Fruit fly (Drosophila melanogaster) whole organism, embryonic: ENCODE results near the gene Taf11.

Experiments used
- Ada2b ChIP-seq: fragments of 200-800 bp; sonication (Bioruptor generic); IDR thresholded peaks from 2 replicates; pipeline ENCODE4 v1.3.6; 2022; ENCODE audit warnings: missing biosample characterization, missing genetic modification characterization
- B-H2 ChIP-seq: fragments of 200-800 bp; sonication (Bioruptor generic); optimal IDR thresholded peaks from 2 replicates; lab custom pipeline; 2018; ENCODE audit warnings: missing biosample characterization, mild to moderate bottlenecking, missing genetic modification characterization
- CG10267 ChIP-seq: fragments of 200-800 bp; sonication (Bioruptor generic); optimal IDR thresholded peaks from 2 replicates; lab custom pipeline; 2018; ENCODE audit warnings: missing biosample characterization, mild to moderate bottlenecking, missing genetic modification characterization, moderate library complexity
- CG10979 ChIP-seq: fragments of 200-800 bp; sonication (Bioruptor generic); optimal IDR thresholded peaks from 2 replicates; lab custom pipeline; 2018; ENCODE audit warnings: missing biosample characterization, mild to moderate bottlenecking, missing genetic modification characterization, moderate library complexity
- CG11093 ChIP-seq: fragments of 200-800 bp; sonication (Bioruptor generic); IDR thresholded peaks from 3 replicates; pipeline ENCODE4 v1.3.6; 2022; ENCODE audit warnings: missing biosample characterization, missing genetic modification characterization
- CG12071 ChIP-seq: fragments of 200-800 bp; sonication (Bioruptor generic); optimal IDR thresholded peaks from 3 replicates; lab custom pipeline; 2018; ENCODE audit warnings: missing biosample characterization, mild to moderate bottlenecking, missing genetic modification characterization
- CG12155 ChIP-seq: fragments of 200-800 bp; sonication (Bioruptor generic); optimal IDR thresholded peaks from 3 replicates; lab custom pipeline; 2016; ENCODE audit warnings: missing biosample characterization, missing genetic modification characterization
- CG12219 ChIP-seq: fragments of 200-800 bp; sonication (Bioruptor generic); optimal IDR thresholded peaks from 3 replicates; lab custom pipeline; 2018; ENCODE audit warnings: missing biosample characterization, mild to moderate bottlenecking, missing genetic modification characterization
- CG15601 ChIP-seq: fragments of 200-800 bp; sonication (Bioruptor generic); optimal IDR thresholded peaks from 3 replicates; lab custom pipeline; 2019; ENCODE audit warnings: missing biosample characterization, mild to moderate bottlenecking, missing genetic modification characterization, moderate library complexity
- CG17612 ChIP-seq: fragments of 200-800 bp; sonication (Bioruptor generic); IDR thresholded peaks from 2 replicates; pipeline ENCODE4 v1.3.6; 2022; ENCODE audit warnings: missing biosample characterization, missing genetic modification characterization
- CG18476 ChIP-seq: fragments of 200-800 bp; sonication (Bioruptor generic); optimal IDR thresholded peaks from 2 replicates; lab custom pipeline; 2016; ENCODE audit warnings: missing biosample characterization, mild to moderate bottlenecking, missing genetic modification characterization
- CG2129 ChIP-seq: fragments of 200-800 bp; sonication (Bioruptor generic); IDR thresholded peaks from 2 replicates; pipeline ENCODE4 v1.3.6; 2022; ENCODE audit warnings: missing biosample characterization, missing genetic modification characterization; ENCODE audit not compliant: partially characterized antibody
- CG2199 ChIP-seq: fragments of 200-800 bp; sonication (Bioruptor generic); IDR thresholded peaks from 3 replicates; pipeline ENCODE4 v1.3.6; 2022; ENCODE audit warnings: missing biosample characterization, missing genetic modification characterization
- CG2712 ChIP-seq: fragments of 200-800 bp; optimal IDR thresholded peaks from 3 replicates; lab custom pipeline; 2019; ENCODE audit warnings: missing biosample characterization, mild to moderate bottlenecking, missing genetic modification characterization, moderate library complexity
- CG31224 ChIP-seq: fragments of 200-800 bp; sonication (Bioruptor generic); IDR thresholded peaks from 2 replicates; pipeline ENCODE4 v1.3.6; 2022; ENCODE audit warnings: missing biosample characterization, missing genetic modification characterization
- CG33557 ChIP-seq: fragments of 200-800 bp; sonication (Bioruptor generic); optimal IDR thresholded peaks from 2 replicates; lab custom pipeline; 2019; ENCODE audit warnings: missing biosample characterization, mild to moderate bottlenecking, missing genetic modification characterization, moderate library complexity
- CG3407 ChIP-seq: fragments of 200-800 bp; sonication (Bioruptor generic); optimal IDR thresholded peaks from 2 replicates; lab custom pipeline; 2018; ENCODE audit warnings: missing biosample characterization, mild to moderate bottlenecking, missing genetic modification characterization
- CG34422 ChIP-seq: fragments of 200-800 bp; sonication (Bioruptor generic); IDR thresholded peaks from 3 replicates; pipeline ENCODE4 v1.3.6; 2022; ENCODE audit warnings: missing biosample characterization, missing genetic modification characterization
- CG4820 ChIP-seq: fragments of 200-800 bp; sonication (Bioruptor generic); optimal IDR thresholded peaks from 3 replicates; lab custom pipeline; 2016; ENCODE audit warnings: missing biosample characterization, missing genetic modification characterization
- CG6765 ChIP-seq: fragments of 200-800 bp; sonication (Bioruptor generic); optimal IDR thresholded peaks from 3 replicates; lab custom pipeline; 2017; ENCODE audit warnings: missing biosample characterization, mild to moderate bottlenecking, missing genetic modification characterization
- CG8944 ChIP-seq: fragments of 200-800 bp; sonication (Bioruptor generic); optimal IDR thresholded peaks from 3 replicates; lab custom pipeline; 2016; ENCODE audit warnings: missing biosample characterization, missing genetic modification characterization
- CG9817 ChIP-seq: fragments of 200-800 bp; sonication (Bioruptor generic); optimal IDR thresholded peaks from 2 replicates; lab custom pipeline; 2018; ENCODE audit warnings: missing biosample characterization, mild to moderate bottlenecking, missing genetic modification characterization, moderate library complexity
- CHES-1-like ChIP-seq: fragments of 200-800 bp; sonication (Bioruptor generic); optimal IDR thresholded peaks from 2 replicates; lab custom pipeline; 2016; ENCODE audit warnings: missing biosample characterization, missing genetic modification characterization
- CTCF ChIP-seq: fragments of 200-800 bp; sonication (Bioruptor generic); optimal IDR thresholded peaks from 2 replicates; lab custom pipeline; 2017; ENCODE audit warnings: missing biosample characterization, mild to moderate bottlenecking, missing genetic modification characterization, moderate library complexity
- CrebB ChIP-seq: fragments of 200-800 bp; sonication (Bioruptor generic); optimal IDR thresholded peaks from 3 replicates; lab custom pipeline; 2018; ENCODE audit warnings: missing biosample characterization, mild to moderate bottlenecking, missing genetic modification characterization
- D19B ChIP-seq: fragments of 200-800 bp; sonication (Bioruptor generic); optimal IDR thresholded peaks from 2 replicates; lab custom pipeline; 2017; ENCODE audit warnings: missing biosample characterization, mild to moderate bottlenecking, missing genetic modification characterization
- Dip3 ChIP-seq: fragments of 200-800 bp; sonication (Bioruptor generic); optimal IDR thresholded peaks from 3 replicates; lab custom pipeline; 2016; ENCODE audit warnings: missing biosample characterization, missing genetic modification characterization
- ERR ChIP-seq: fragments of 200-800 bp; sonication (Bioruptor generic); optimal IDR thresholded peaks from 2 replicates; lab custom pipeline; 2016; ENCODE audit warnings: missing biosample characterization, missing genetic modification characterization
- Elba2 ChIP-seq: fragments of 200-800 bp; sonication (Bioruptor generic); optimal IDR thresholded peaks from 3 replicates; lab custom pipeline; 2016; ENCODE audit warnings: missing biosample characterization, missing genetic modification characterization
- Gug ChIP-seq: fragments of 200-800 bp; sonication (Bioruptor generic); IDR thresholded peaks from 4 replicates; pipeline ENCODE4 v1.3.6; 2022; ENCODE audit warnings: missing biosample characterization, missing genetic modification characterization
- H2.0 ChIP-seq: fragments of 200-800 bp; sonication (Bioruptor generic); IDR thresholded peaks from 2 replicates; pipeline ENCODE4 v1.3.6; 2022; ENCODE audit warnings: missing biosample characterization, missing genetic modification characterization
- Hmx ChIP-seq: fragments of 200-800 bp; sonication (Bioruptor generic); optimal IDR thresholded peaks from 2 replicates; lab custom pipeline; 2016; ENCODE audit warnings: missing biosample characterization, missing genetic modification characterization
- Oli ChIP-seq: fragments of 200-800 bp; sonication (Bioruptor generic); optimal IDR thresholded peaks from 2 replicates; lab custom pipeline; 2018; ENCODE audit warnings: missing biosample characterization, mild to moderate bottlenecking, missing genetic modification characterization, moderate library complexity
- Trl ChIP-seq, 3 experiments: fragments of >200 bp in 2 of 3; fragments of 200-800 bp in 1 of 3; sonication (Bioruptor generic) in 1 of 3; optimal IDR thresholded peaks; 2 replicates in 1 of 3; 3 replicates in 2 of 3; lab custom pipeline; 2016 to 2017; ENCODE audit warnings: missing biosample characterization in 1 of 3, missing genetic modification characterization in 1 of 3
- Xrp1 ChIP-seq: fragments of 200-800 bp; sonication (Bioruptor generic); IDR thresholded peaks from 2 replicates; pipeline ENCODE4 v1.3.6; 2022; ENCODE audit warnings: missing biosample characterization, missing genetic modification characterization
- amos ChIP-seq: fragments of 200-800 bp; sonication (Bioruptor generic); IDR thresholded peaks from 2 replicates; pipeline ENCODE4 v1.3.6; 2022; ENCODE audit warnings: missing biosample characterization, missing genetic modification characterization; ENCODE audit not compliant: partially characterized antibody
- bcd ChIP-seq: fragments of 200-800 bp; sonication (Bioruptor generic); optimal IDR thresholded peaks from 2 replicates; lab custom pipeline; 2017; ENCODE audit warnings: missing biosample characterization, mild to moderate bottlenecking, missing genetic modification characterization
- btn ChIP-seq: fragments of 200-800 bp; sonication (Bioruptor generic); optimal IDR thresholded peaks from 2 replicates; lab custom pipeline; 2016; ENCODE audit warnings: missing biosample characterization, missing genetic modification characterization
- cwo ChIP-seq: fragments of 200-800 bp; sonication (Bioruptor generic); optimal IDR thresholded peaks from 3 replicates; lab custom pipeline; 2017; ENCODE audit warnings: missing biosample characterization, missing genetic modification characterization, mild to moderate bottlenecking, moderate library complexity, missing genetic modification reagents
- fd102C ChIP-seq: fragments of 200-800 bp; sonication (Bioruptor generic); optimal IDR thresholded peaks from 2 replicates; lab custom pipeline; 2018; ENCODE audit warnings: missing biosample characterization, mild to moderate bottlenecking, missing genetic modification characterization, moderate library complexity
- fd64A ChIP-seq: fragments of 200-800 bp; sonication (Bioruptor generic); optimal IDR thresholded peaks from 3 replicates; lab custom pipeline; 2018; ENCODE audit warnings: missing biosample characterization, mild to moderate bottlenecking, missing genetic modification characterization
- fd96Cb ChIP-seq: fragments of 200-800 bp; sonication (Bioruptor generic); optimal IDR thresholded peaks from 2 replicates; lab custom pipeline; 2018; ENCODE audit warnings: missing biosample characterization, mild to moderate bottlenecking, missing genetic modification characterization, moderate library complexity
- hbn ChIP-seq: fragments of 200-800 bp; sonication (Bioruptor generic); IDR thresholded peaks from 2 replicates; pipeline ENCODE4 v1.3.6; 2022; ENCODE audit warnings: missing biosample characterization, missing genetic modification characterization; ENCODE audit not compliant: partially characterized antibody
- hth ChIP-seq: fragments of >200 bp; optimal IDR thresholded peaks from 2 replicates; lab custom pipeline; 2017; ENCODE audit warnings: inconsistent platforms
- lmd ChIP-seq: fragments of 200-800 bp; sonication (Bioruptor generic); IDR thresholded peaks from 2 replicates; pipeline ENCODE4 v1.3.6; 2022; ENCODE audit warnings: missing biosample characterization, missing genetic modification characterization
- maf-S ChIP-seq: fragments of 200-800 bp; sonication (Bioruptor generic); optimal IDR thresholded peaks from 2 replicates; lab custom pipeline; 2016; ENCODE audit warnings: missing biosample characterization, missing genetic modification characterization
- pfk ChIP-seq: fragments of 200-800 bp; sonication (Bioruptor generic); optimal IDR thresholded peaks from 2 replicates; lab custom pipeline; 2018; ENCODE audit warnings: missing biosample characterization, mild to moderate bottlenecking, missing genetic modification characterization, moderate library complexity
- shn ChIP-seq: fragments of 200-800 bp; sonication (Bioruptor generic); optimal IDR thresholded peaks from 3 replicates; lab custom pipeline; 2016; ENCODE audit warnings: missing biosample characterization, missing genetic modification characterization
- sim ChIP-seq: fragments of 200-800 bp; sonication (Bioruptor generic); IDR thresholded peaks from 2 replicates; pipeline ENCODE4 v1.3.6; 2022; ENCODE audit warnings: missing biosample characterization, missing genetic modification characterization
- tin ChIP-seq: fragments of 200-800 bp; sonication (Bioruptor generic); optimal IDR thresholded peaks from 3 replicates; lab custom pipeline; 2016; ENCODE audit warnings: missing biosample characterization, missing genetic modification characterization
- vnd ChIP-seq: fragments of 200-800 bp; sonication (Bioruptor generic); IDR thresholded peaks from 3 replicates; pipeline ENCODE4 v1.3.6; 2022; ENCODE audit warnings: missing biosample characterization, missing genetic modification characterization; ENCODE audit not compliant: partially characterized antibody

The Taf11 gene

DNA sequence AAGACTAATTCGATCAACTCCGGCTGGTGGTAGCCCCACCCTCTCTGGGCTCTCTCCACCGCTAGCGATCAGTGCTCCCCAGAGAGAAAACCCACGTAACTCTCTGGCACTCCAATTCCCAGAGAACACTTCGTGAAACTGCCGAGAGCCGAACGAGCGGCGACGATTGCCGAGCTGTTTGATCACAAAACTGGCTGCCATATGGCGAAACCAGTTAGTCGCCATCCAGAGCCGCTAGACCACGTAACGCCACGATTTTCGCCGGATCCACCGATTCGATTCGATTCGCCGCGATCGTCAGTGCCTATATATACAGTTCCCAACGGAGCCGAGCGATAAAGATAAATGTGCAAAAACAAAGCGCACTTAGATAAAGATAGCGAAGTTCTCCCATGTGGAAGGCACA is 19.1 kb upstream of the Taf11 start, which contains the start of gene IP3K1 (continued):
- TF ChIP-seq D19B (no peak), fd64A (GFP tag; lab: Kevin White, UChicago) (peak; percentile 67), pfk (GFP tag; lab: Kevin White, UChicago) (no peak), CG17612 (GFP tag; lab: Robert Waterston, UW) (no peak), btn (GFP tag; lab: Kevin White, UChicago) (peak; percentile 24), CG2129 (GFP tag; lab: Robert Waterston, UW) (no peak), CG11093 (GFP tag; lab: Robert Waterston, UW) (no peak), CG10267 (tag; lab: Kevin White, UChicago) (no peak), bcd (GFP tag; lab: Kevin White, UChicago) (peak; percentile 27), CG33557 (GFP tag; lab: Kevin White, UChicago) (peak; percentile 14), sim (GFP tag; lab: Robert Waterston, UW) (no peak), CTCF (GFP tag; lab: Kevin White, UChicago) (no peak), CG9817 (tag; lab: Kevin White, UChicago) (no peak), amos (GFP tag; lab: Robert Waterston, UW) (peak; percentile 51; the same call in 1 of the 2 replicates), CG6765 (GFP tag; lab: Kevin White, UChicago) (peak; percentile 31), CG3407 (GFP tag; lab: Kevin White, UChicago) (no peak), CrebB (tag; lab: Kevin White, UChicago) (peak; percentile 61), maf-S (GFP tag; lab: Kevin White, UChicago) (peak; percentile 16), ERR (peak; percentile 28), CG8944 (GFP tag; lab: Kevin White, UChicago) (no peak), Trl (optimal IDR thresholded peaks at IDR 0.05; lab: Kevin White, UChicago) (peak; percentile 91 to 96), Trl (GFP tag; optimal IDR thresholded peaks at IDR 0.05; lab: Kevin White, UChicago) (peak; percentile 29), tin (GFP tag; lab: Kevin White, UChicago) (no peak), CG12219 (peak; percentile 24), CG18476 (no peak), Xrp1 (GFP tag; lab: Robert Waterston, UW) (0 out of 2 replicates have a peak, but pooled peaks have one; percentile 34), CG12155 (GFP tag; lab: Kevin White, UChicago) (no peak), lmd (GFP tag; lab: Robert Waterston, UW) (peak; percentile 15; the same call in 1 of the 2 replicates), CHES-1-like (no peak), shn (GFP tag; lab: Kevin White, UChicago) (no peak), H2.0 (GFP tag; lab: Robert Waterston, UW) (no peak), CG15601 (tag; lab: Kevin White, UChicago) (peak; percentile 39), Ada2b (peak; percentile 39; the same call in 1 of the 2 replicates), CG2199 (GFP tag; lab: Robert Waterston, UW) (0 out of 3 replicates have a peak, but pooled peaks have one; percentile 70), fd102C (GFP tag; lab: Kevin White, UChicago) (no peak), vnd (no peak), Elba2 (no peak), Gug (0 out of 4 replicates have a peak, but pooled peaks have one; percentile 19), CG31224 (GFP tag; lab: Robert Waterston, UW) (no peak), Oli (no peak), CG12071 (GFP tag; lab: Kevin White, UChicago) (peak; percentile 63), hth (lab: Kevin White, UChicago) (no peak), CG2712 (tag; lab: Kevin White, UChicago) (peak; percentile 27), Dip3 (GFP tag; lab: Kevin White, UChicago) (no peak), CG10979 (tag; lab: Kevin White, UChicago) (no peak), fd96Cb (no peak), Hmx (GFP tag; lab: Kevin White, UChicago) (no peak), CG34422 (GFP tag; lab: Robert Waterston, UW) (peak; percentile 65; the same call in 1 of the 3 replicates), B-H2 (no peak), hbn (peak; percentile 51; the same call in 1 of the 2 replicates), cwo (peak; percentile 50), CG4820 (GFP tag; lab: Kevin White, UChicago) (no peak)
